Worm (Caenorhabditis elegans): ENCODE data around the gene F52E4.5.

F52E4.5 gene

ce11 chrX:3111066-3111465, 23.9 kb upstream of the F52E4.5 start (continued):
- TF ChIP-seq ceh-88 (GFP tag; IDR thresholded peaks at IDR 0.05) (no peak), lin-13 (GFP tag; optimal IDR thresholded peaks at IDR 0.05) (no peak), nhr-85 (tag) (peak; percentile 69), dsc-1 (tag; optimal IDR thresholded peaks at IDR 0.05) (peak; percentile 18), ceh-63 (GFP tag; optimal IDR thresholded peaks at IDR 0.05) (no peak), nhr-90 (tag; optimal IDR thresholded peaks at IDR 0.05; ENCODE audit: poor library complexity) (no peak), Y116A8C.19 (tag; optimal IDR thresholded peaks at IDR 0.05; ENCODE audit: borderline replicate concordance) (no peak), grh-1 (GFP tag; IDR thresholded peaks at IDR 0.05) (no peak), unc-86 (tag; optimal IDR thresholded peaks at IDR 0.05) (peak; percentile 44), nhr-71 (tag; optimal IDR thresholded peaks at IDR 0.05) (peak; percentile 54), sup-37 (GFP tag; optimal IDR thresholded peaks at IDR 0.05) (no peak), nhr-77 (tag; optimal IDR thresholded peaks at IDR 0.05) (no peak), vab-15 (tag; optimal IDR thresholded peaks at IDR 0.05) (no peak), ceh-82 (tag; optimal IDR thresholded peaks at IDR 0.05) (peak in 1 of 3 experiments; percentile 24), sox-4 (tag; optimal IDR thresholded peaks at IDR 0.05) (no peak), nhr-19 (GFP tag; conservative IDR thresholded peaks at IDR 0.05) (no peak), unc-62 (GFP tag; optimal IDR thresholded peaks at IDR 0.05) (no peak), jun-1 (tag; optimal IDR thresholded peaks at IDR 0.05) (no peak), dpl-1 (GFP tag; optimal IDR thresholded peaks at IDR 0.05) (peak in 1 of 3 experiments; percentile 14), lin-39 (tag; optimal IDR thresholded peaks at IDR 0.05) (no peak), isw-1 (GFP tag; IDR thresholded peaks at IDR 0.05) (peak; percentile 13; the same call in 1 of the 2 replicates), ceh-8 (GFP tag; optimal IDR thresholded peaks at IDR 0.05) (no peak), snu-23 (GFP tag; optimal IDR thresholded peaks at IDR 0.05) (peak; percentile 40), nhr-237 (tag; optimal IDR thresholded peaks at IDR 0.05) (no peak), nhr-28 (tag; optimal IDR thresholded peaks at IDR 0.05) (no peak), efl-3 (GFP tag; optimal IDR thresholded peaks at IDR 0.05) (no peak), mep-1 (tag; optimal IDR thresholded peaks at IDR 0.05) (no peak), irx-1 (tag; optimal IDR thresholded peaks at IDR 0.05) (peak; percentile 45), lin-35 (GFP tag; optimal IDR thresholded peaks at IDR 0.05) (peak in 1 of 2 experiments; percentile 42), fkh-8 (tag; optimal IDR thresholded peaks at IDR 0.05) (peak; percentile 70), fkh-4 (tag; optimal IDR thresholded peaks at IDR 0.05; ENCODE audit: borderline replicate concordance) (no peak), nhr-12 (tag; optimal IDR thresholded peaks at IDR 0.05) (no peak), C04F5.9 (tag; optimal IDR thresholded peaks at IDR 0.05) (no peak), mef-2 (tag; optimal IDR thresholded peaks at IDR 0.05) (no peak), ztf-4 (tag; optimal IDR thresholded peaks at IDR 0.05) (no peak), lir-3 (tag; optimal IDR thresholded peaks at IDR 0.05; ENCODE audit: poor library complexity) (no peak), egl-13 (tag; optimal IDR thresholded peaks at IDR 0.05) (no peak), lsy-2 (tag; optimal IDR thresholded peaks at IDR 0.05) (peak; percentile 1 to 21), sptf-1 (tag; optimal IDR thresholded peaks at IDR 0.05) (no peak), blmp-1 (tag; optimal IDR thresholded peaks at IDR 0.05) (no peak)

ce11 chrX:3110576-3110975, 23.4 kb upstream of the F52E4.5 start, which contains the start of gene gpcp-1:
Gene gpcp-1, minus strand, starts transcription at chrX:3110628.
- TF ChIP-seq elt-2 (tag; optimal IDR thresholded peaks at IDR 0.05), result peak; percentile 75
- TF ChIP-seq aha-1 (tag; optimal IDR thresholded peaks at IDR 0.05), result no peak
- no peak for TF ChIP-seq efl-1 (optimal IDR thresholded peaks at IDR 0.05)
- TF ChIP-seq efl-1 (GFP tag; optimal IDR thresholded peaks at IDR 0.05 in 1 of 2), result peak in 1 of 2 experiments; percentile 64

All from whole organism, L1 larva.